Worm (Caenorhabditis elegans) whole organism, midembryonic: ENCODE results near the gene nas-29.

Experiments used
- T22C8.4 ChIP-seq: fragments of 200-800 bp; sonication (Bioruptor generic); IDR thresholded peaks from 2 replicates; pipeline ENCODE4 v1.3.6; 2022; ENCODE audit warnings: missing genetic modification characterization, missing compliant biosample characterization
- cog-1 ChIP-seq: sonication (generic microtip); optimal IDR thresholded peaks from 2 replicates; lab custom pipeline; 2016; ENCODE audit warnings: missing genetic modification characterization, missing compliant biosample characterization
- flt-1 ChIP-seq: fragments of 200-800 bp; sonication (Bioruptor generic); IDR thresholded peaks from 2 replicates; pipeline ENCODE4 v1.3.6; 2022; ENCODE audit warnings: missing genetic modification characterization, missing compliant biosample characterization
- klf-2 ChIP-seq: fragments of 200-800 bp; sonication (Bioruptor generic); conservative IDR thresholded peaks from 2 replicates; pipeline ENCODE4 v1.3.6; 2022; ENCODE audit warnings: missing genetic modification reagents, missing genetic modification characterization, missing compliant biosample characterization
- ref-1 ChIP-seq: fragments of 200-800 bp; sonication (Bioruptor generic); conservative IDR thresholded peaks from 2 replicates; pipeline ENCODE4 v1.3.6; 2022; ENCODE audit warnings: missing genetic modification reagents, missing genetic modification characterization, missing compliant biosample characterization
- tab-1 ChIP-seq: fragments of 200-800 bp; sonication (Bioruptor generic); IDR thresholded peaks from 2 replicates; pipeline ENCODE4 v1.3.6; 2022; ENCODE audit warnings: missing genetic modification characterization, missing compliant biosample characterization
- ztf-23 ChIP-seq: fragments of 200-800 bp; sonication (Bioruptor generic); IDR thresholded peaks from 2 replicates; pipeline ENCODE4 v1.3.6; 2022; ENCODE audit warnings: missing genetic modification reagents, missing genetic modification characterization, missing compliant biosample characterization
- ztf-29 ChIP-seq: fragments of 200-800 bp; sonication (Bioruptor generic); IDR thresholded peaks from 2 replicates; pipeline ENCODE4 v1.3.6; 2022; ENCODE audit warnings: missing genetic modification reagents, missing genetic modification characterization, missing compliant biosample characterization

DNA sequence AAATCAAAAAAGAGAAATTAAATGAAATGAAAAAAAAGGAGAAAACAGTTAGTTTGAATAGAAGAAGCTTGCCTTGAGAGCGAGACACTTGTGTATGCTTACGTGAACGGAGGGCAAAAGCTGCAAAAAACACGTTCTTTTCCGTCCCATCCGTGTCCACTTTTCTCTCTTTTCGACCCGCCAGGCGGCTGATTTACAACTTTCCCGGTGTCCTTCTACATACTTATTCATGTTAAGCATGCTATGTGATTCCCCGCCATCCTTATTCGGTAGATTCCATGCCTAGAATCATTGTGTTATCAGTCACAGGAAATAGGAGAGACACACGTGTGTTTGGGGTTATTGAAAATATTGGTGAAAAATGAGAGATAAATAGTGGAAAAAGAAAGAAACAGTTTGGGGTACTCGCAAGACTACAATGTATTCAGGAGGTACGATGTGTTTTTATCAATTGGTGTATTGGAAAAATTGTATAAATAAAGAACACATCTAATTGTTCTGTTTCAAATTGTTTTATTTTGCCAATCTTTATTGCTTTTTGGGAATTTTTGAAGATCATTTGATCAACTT, at the start of gene nas-29:
- TF ChIP-seq tab-1 (GFP tag; lab: Robert Waterston, UW) (no peak), cog-1 (no peak), flt-1 (GFP tag; lab: Robert Waterston, UW) (no peak), ztf-29 (no peak), ztf-23 (GFP tag; lab: Robert Waterston, UW) (no peak), ref-1 (no peak), klf-2 (GFP tag; lab: Robert Waterston, UW) (no peak), T22C8.4 (GFP tag; lab: Robert Waterston, UW) (no peak)
